Worm (Caenorhabditis elegans): ENCODE results near the gene C55B6.1.

- no peak for TF ChIP-seq unc-39 (tag; optimal IDR thresholded peaks at IDR 0.05)
- no peak for TF ChIP-seq sem-2 (GFP tag; optimal IDR thresholded peaks at IDR 0.05)
- no peak for TF ChIP-seq zip-8 (tag; optimal IDR thresholded peaks at IDR 0.05)
- TF ChIP-seq ceh-39 (tag; optimal IDR thresholded peaks at IDR 0.05) = no peak
- no peak for TF ChIP-seq nhr-28 (tag; optimal IDR thresholded peaks at IDR 0.05)
- TF ChIP-seq mab-5 (tag; optimal IDR thresholded peaks at IDR 0.05) = no peak
- TF ChIP-seq unc-62 (GFP tag; optimal IDR thresholded peaks at IDR 0.05) = no peak
- TF ChIP-seq snpc-4 (tag; optimal IDR thresholded peaks at IDR 0.05) = no peak
- TF ChIP-seq elt-3 (tag; optimal IDR thresholded peaks at IDR 0.05) = no peak
- TF ChIP-seq lsy-2 (tag; optimal IDR thresholded peaks at IDR 0.05) = no peak
- no peak for TF ChIP-seq ztf-11 (tag; optimal IDR thresholded peaks at IDR 0.05)
- no peak for TF ChIP-seq nhr-12 (tag; optimal IDR thresholded peaks at IDR 0.05)
These were observed 23.3 kb upstream of the C55B6.1 start for ce11 chrX:7176817-7177216.

Data from whole organism, mixed stage, embryonic.